Fruit fly (Drosophila melanogaster): ENCODE measurements around the gene Lipt2.

dm6 chr3R:4407325-4407724 lies 29.8 kb downstream of the Lipt2 start:
- TF ChIP-seq kay (GFP tag; ENCODE audit: borderline replicate concordance): no peak
- TF ChIP-seq bab1 (GFP tag; optimal IDR thresholded peaks at IDR 0.05): no peak
- no peak for TF ChIP-seq CG14711 (tag; optimal IDR thresholded peaks at IDR 0.05)
- no peak for TF ChIP-seq cnc (optimal IDR thresholded peaks at IDR 0.05)
- no peak for TF ChIP-seq CG7045 (GFP tag; optimal IDR thresholded peaks at IDR 0.05)
- no peak for TF ChIP-seq ovo (GFP tag; optimal IDR thresholded peaks at IDR 0.05)
- TF ChIP-seq toe (GFP tag; optimal IDR thresholded peaks at IDR 0.05): no peak
- no peak for TF ChIP-seq CG11617 (GFP tag; optimal IDR thresholded peaks at IDR 0.05)
- TF ChIP-seq Mnt (GFP tag; optimal IDR thresholded peaks at IDR 0.05): no peak
- TF ChIP-seq CG5204 (GFP tag; optimal IDR thresholded peaks at IDR 0.05): no peak

Data from whole organism, adult.